Worm (Caenorhabditis elegans): Measurements from ENCODE around the gene srh-98.

- TF ChIP-seq mxl-3 (GFP tag; optimal IDR thresholded peaks at IDR 0.05) = no peak
- no peak for TF ChIP-seq ama-1 (optimal IDR thresholded peaks at IDR 0.05)
- no peak for TF ChIP-seq lin-29 (GFP tag; IDR thresholded peaks at IDR 0.05)
- TF ChIP-seq dmd-6 (GFP tag; IDR thresholded peaks at IDR 0.05) = no peak
- TF ChIP-seq mdl-1 (tag; optimal IDR thresholded peaks at IDR 0.05) = no peak
- no peak for TF ChIP-seq T20F7.1 (GFP tag; optimal IDR thresholded peaks at IDR 0.05)
- no peak for TF ChIP-seq aha-1 (tag)
- TF ChIP-seq mxl-2 (GFP tag; conservative IDR thresholded peaks at IDR 0.05) = no peak
- TF ChIP-seq pha-4 (GFP tag; IDR thresholded peaks at IDR 0.05) = no peak
- TF ChIP-seq pha-4 (tag; optimal IDR thresholded peaks at IDR 0.05) = no peak
- no peak for TF ChIP-seq nhr-237 (tag; optimal IDR thresholded peaks at IDR 0.05)
- no peak for TF ChIP-seq R02D3.7 (tag; optimal IDR thresholded peaks at IDR 0.05)
- TF ChIP-seq skn-1 (tag; optimal IDR thresholded peaks at IDR 0.05) = no peak
- TF ChIP-seq ceh-20 (GFP tag; IDR thresholded peaks at IDR 0.05) = no peak
- TF ChIP-seq jun-1 (tag; optimal IDR thresholded peaks at IDR 0.05) = no peak
Observed at ce11 chrV:16224027-16224426, 11.5 kb downstream of the srh-98 start, which contains the start of gene stdh-2.

Data from whole organism, L4 larva.